Worm (Caenorhabditis elegans) whole organism, L3 larva: Measurements from ENCODE around the gene str-228.

Source experiments
- R02D3.7 ChIP-seq: fragments of 150-350 bp; optimal IDR thresholded peaks from 2 replicates; lab custom pipeline; 2014; ENCODE audit warnings: missing biosample characterization, missing genetic modification characterization
- ZK546.5 ChIP-seq: sonication (generic microtip); optimal IDR thresholded peaks from 2 replicates; lab custom pipeline; 2017; ENCODE audit warnings: missing biosample characterization, missing genetic modification characterization
- ama-1 ChIP-seq: fragments of 150-350 bp; optimal IDR thresholded peaks from 2 replicates; lab custom pipeline; 2018
- ceh-16 ChIP-seq: sonication (generic microtip); optimal IDR thresholded peaks from 2 replicates; lab custom pipeline; 2017; ENCODE audit warnings: missing biosample characterization, missing genetic modification characterization
- ceh-28 ChIP-seq: fragments of 150-350 bp; optimal IDR thresholded peaks from 2 replicates; lab custom pipeline; 2014; ENCODE audit warnings: missing biosample characterization, missing genetic modification reagents, missing genetic modification characterization
- ceh-82 ChIP-seq: fragments of 150-350 bp; optimal IDR thresholded peaks from 2 replicates; lab custom pipeline; 2014; ENCODE audit warnings: missing biosample characterization, missing genetic modification characterization
- ceh-9 ChIP-seq: sonication (generic microtip); optimal IDR thresholded peaks from 2 replicates; lab custom pipeline; 2018; ENCODE audit warnings: missing biosample characterization, missing genetic modification characterization
- egl-27 ChIP-seq: sonication (generic microtip); optimal IDR thresholded peaks from 4 replicates; lab custom pipeline; 2017; ENCODE audit warnings: missing biosample characterization, missing genetic modification reagents, missing genetic modification characterization
- egl-5 ChIP-seq: fragments of 150-350 bp; optimal IDR thresholded peaks from 2 replicates; lab custom pipeline; 2017; ENCODE audit warnings: missing biosample characterization, missing genetic modification reagents, missing genetic modification characterization, inconsistent platforms
- elt-2 ChIP-seq: sonication (generic microtip); optimal IDR thresholded peaks from 2 replicates; lab custom pipeline; 2016; ENCODE audit warnings: missing genetic modification reagents, mild to moderate bottlenecking, missing genetic modification characterization, missing compliant biosample characterization
- elt-3 ChIP-seq, 3 experiments: fragments of 150-350 bp in 1 of 3; sonication (generic microtip) in 2 of 3; optimal IDR thresholded peaks; 2 replicates in 2 of 3; 4 replicates in 1 of 3; lab custom pipeline; 2014 to 2017; ENCODE audit warnings: missing biosample characterization in 3 of 3, missing genetic modification characterization in 3 of 3
- eor-1 ChIP-seq, 2 experiments: fragments of 150-350 bp; optimal IDR thresholded peaks; 2 replicates each; lab custom pipeline; 2014 to 2018; ENCODE audit warnings: missing biosample characterization in 2 of 2, missing genetic modification characterization in 2 of 2
- fos-1 ChIP-seq: fragments of 150-350 bp; optimal IDR thresholded peaks from 2 replicates; lab custom pipeline; 2014; ENCODE audit warnings: missing biosample characterization, missing genetic modification characterization
- jun-1 ChIP-seq: fragments of 150-350 bp; optimal IDR thresholded peaks from 2 replicates; lab custom pipeline; 2014; ENCODE audit warnings: missing biosample characterization, missing genetic modification reagents, missing genetic modification characterization
- lin-39 ChIP-seq: fragments of 150-350 bp; optimal IDR thresholded peaks from 2 replicates; lab custom pipeline; 2018; ENCODE audit warnings: missing biosample characterization, missing genetic modification reagents, missing genetic modification characterization
- lsy-12 ChIP-seq: sonication (generic microtip); optimal IDR thresholded peaks from 2 replicates; lab custom pipeline; 2016; ENCODE audit warnings: mild to moderate bottlenecking, missing genetic modification characterization, missing compliant biosample characterization
- mml-1 ChIP-seq: fragments of 150-350 bp; sonication (generic microtip); optimal IDR thresholded peaks from 3 replicates; lab custom pipeline; 2014; ENCODE audit warnings: missing biosample characterization, missing genetic modification characterization
- nfya-1 ChIP-seq: sonication (generic microtip); optimal IDR thresholded peaks from 2 replicates; lab custom pipeline; 2017; ENCODE audit warnings: missing genetic modification characterization, mild to moderate bottlenecking, missing compliant biosample characterization, antibody characterized with exemption, moderate library complexity; ENCODE audit not compliant: insufficient read depth
- nhr-11 ChIP-seq: fragments of 150-350 bp; optimal IDR thresholded peaks from 2 replicates; lab custom pipeline; 2014; ENCODE audit warnings: missing biosample characterization, missing genetic modification characterization
- nhr-23 ChIP-seq: fragments of 150-350 bp; optimal IDR thresholded peaks from 2 replicates; lab custom pipeline; 2014; ENCODE audit warnings: missing biosample characterization, missing genetic modification reagents, missing genetic modification characterization
- nhr-237 ChIP-seq: fragments of 150-350 bp; optimal IDR thresholded peaks from 2 replicates; lab custom pipeline; 2014; ENCODE audit warnings: missing biosample characterization, missing genetic modification characterization
- nhr-25 ChIP-seq: sonication (generic microtip); optimal IDR thresholded peaks from 2 replicates; lab custom pipeline; 2017; ENCODE audit warnings: missing biosample characterization, missing genetic modification characterization
- nhr-67 ChIP-seq: fragments of 150-350 bp; optimal IDR thresholded peaks from 2 replicates; lab custom pipeline; 2014; ENCODE audit warnings: missing biosample characterization, missing genetic modification characterization
- nhr-77 ChIP-seq: fragments of 150-350 bp; optimal IDR thresholded peaks from 2 replicates; lab custom pipeline; 2014; ENCODE audit warnings: missing biosample characterization, missing genetic modification characterization
- pqm-1 ChIP-seq: fragments of 150-350 bp; optimal IDR thresholded peaks from 2 replicates; lab custom pipeline; 2017; ENCODE audit warnings: missing biosample characterization, missing genetic modification characterization, inconsistent platforms
- snpc-4 ChIP-seq: fragments of 150-350 bp; optimal IDR thresholded peaks from 2 replicates; lab custom pipeline; 2014; ENCODE audit warnings: missing biosample characterization, missing genetic modification characterization
- tbx-2 ChIP-seq: sonication (generic microtip); optimal IDR thresholded peaks from 2 replicates; lab custom pipeline; 2016; ENCODE audit warnings: mild to moderate bottlenecking, missing genetic modification characterization, missing compliant biosample characterization
- unc-39 ChIP-seq: sonication (generic microtip); optimal IDR thresholded peaks from 4 replicates; lab custom pipeline; 2017; ENCODE audit warnings: missing biosample characterization, missing genetic modification characterization
- unc-62 ChIP-seq: fragments of 150-350 bp; sonication (generic microtip); optimal IDR thresholded peaks from 4 replicates; lab custom pipeline; 2014; ENCODE audit warnings: missing biosample characterization, missing genetic modification reagents, missing genetic modification characterization
- zag-1 ChIP-seq: fragments of 150-350 bp; optimal IDR thresholded peaks from 2 replicates; lab custom pipeline; 2014; ENCODE audit warnings: missing biosample characterization, missing genetic modification characterization
- ztf-11 ChIP-seq: fragments of 150-350 bp; optimal IDR thresholded peaks from 2 replicates; lab custom pipeline; 2014; ENCODE audit warnings: missing biosample characterization, missing genetic modification characterization
- ztf-4 ChIP-seq: fragments of 150-350 bp; optimal IDR thresholded peaks from 2 replicates; lab custom pipeline; 2014; ENCODE audit warnings: missing biosample characterization, missing genetic modification characterization

str-228 gene

DNA sequence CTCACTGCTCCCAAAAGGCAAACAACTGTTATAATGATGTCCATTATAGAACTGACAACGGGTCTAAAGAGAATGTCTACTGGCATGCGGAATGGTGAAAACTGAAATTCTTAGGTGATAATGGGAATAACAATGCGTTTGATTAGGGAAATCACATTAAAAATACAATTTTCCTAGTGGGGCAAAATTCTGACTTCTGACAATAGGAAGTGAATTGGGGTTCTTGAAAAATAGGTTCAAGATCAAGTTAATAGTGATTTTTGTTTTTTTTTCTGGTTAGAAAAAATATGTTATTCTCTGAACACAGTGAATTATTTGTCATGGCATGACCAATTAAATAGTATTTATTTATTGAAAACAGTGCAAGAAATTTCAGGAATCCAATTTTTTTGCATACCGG is 23.1 kb upstream of the str-228 start, which contains the start of gene srbc-32:
Gene srbc-32, minus strand, starts transcription at position 101 of the 400 bp plus-strand sequence.
- TF ChIP-seq ama-1 (lab: Kevin White, UChicago) (no peak), egl-5 (tag; lab: Kevin White, UChicago) (no peak), nhr-77 (tag; lab: Kevin White, UChicago) (no peak), unc-39 (tag; lab: Kevin White, UChicago) (no peak)

DNA sequence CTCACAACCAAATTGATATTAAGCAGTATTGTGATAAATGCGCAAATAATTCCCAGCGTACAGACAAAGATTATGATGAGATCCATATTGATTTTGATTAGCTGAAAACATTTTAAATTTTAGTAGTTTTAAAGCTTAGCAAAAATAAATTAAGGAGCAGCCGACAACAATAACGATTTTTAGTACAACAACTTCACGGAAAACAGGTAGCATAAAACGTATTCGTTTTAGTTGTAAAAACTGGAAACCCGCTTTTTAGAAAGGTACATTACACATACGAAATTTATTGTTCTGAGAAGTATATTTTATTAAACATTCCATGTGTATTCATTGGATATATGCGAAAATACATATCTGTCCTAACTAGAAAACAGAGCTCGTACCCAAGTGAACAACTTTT is 19.5 kb upstream of the str-228 start, which contains the start of gene srbc-36:
Gene srbc-36, minus strand, starts transcription at position 101 of the 400 bp plus-strand sequence.
- no peak for TF ChIP-seq nhr-23 (tag; lab: Kevin White, UChicago)
- TF ChIP-seq lin-39: no peak
- no peak for TF ChIP-seq eor-1 (tag; optimal IDR thresholded peaks at IDR 0.05; lab: Kevin White, UChicago)
- no peak for TF ChIP-seq nhr-11 (tag; lab: Kevin White, UChicago)
- no peak for TF ChIP-seq ztf-11 (tag; lab: Kevin White, UChicago)
- TF ChIP-seq mml-1 (tag; lab: Kevin White, UChicago): no peak
- TF ChIP-seq nhr-237: no peak
- TF ChIP-seq ceh-16 (tag; lab: Kevin White, UChicago): no peak
- TF ChIP-seq snpc-4 (tag; lab: Kevin White, UChicago): no peak
- TF ChIP-seq zag-1 (tag; lab: Kevin White, UChicago): no peak
- TF ChIP-seq nhr-25 (tag; lab: Kevin White, UChicago): no peak
- TF ChIP-seq pqm-1 (tag; lab: Kevin White, UChicago): no peak
- TF ChIP-seq, all 47 proteins: peak for 0

ce11 chrV:3496880-3497279 is 13.1 kb upstream of the str-228 start, which contains the start of gene C07G3.15:
Gene C07G3.15, minus strand, starts transcription at chrV:3496980.
- no peak for TF ChIP-seq nfya-1 (tag; lab: Kevin White, UChicago)
- TF ChIP-seq R02D3.7 (tag; lab: Kevin White, UChicago): no peak
- no peak for TF ChIP-seq egl-27 (tag; lab: Kevin White, UChicago)
- no peak for TF ChIP-seq ama-1 (lab: Kevin White, UChicago)
- no peak for TF ChIP-seq tbx-2 (tag; lab: Kevin White, UChicago)
- no peak for TF ChIP-seq fos-1 (tag; lab: Kevin White, UChicago)
- no peak for TF ChIP-seq unc-39 (tag; lab: Kevin White, UChicago)
- TF ChIP-seq nhr-25 (tag; lab: Kevin White, UChicago): no peak
- TF ChIP-seq lsy-12 (tag; lab: Kevin White, UChicago): no peak
- TF ChIP-seq egl-5 (tag; lab: Kevin White, UChicago): no peak
- no peak for TF ChIP-seq ztf-4 (tag; lab: Kevin White, UChicago)
- no peak for TF ChIP-seq ceh-28 (tag; lab: Kevin White, UChicago)
- no peak for TF ChIP-seq ztf-11 (tag; lab: Kevin White, UChicago)
- no peak for TF ChIP-seq nhr-237
- no peak for TF ChIP-seq nhr-67 (tag; lab: Kevin White, UChicago)

ce11 chrV:3502038-3502437 is 7.9 kb upstream of the str-228 start, which contains the start of the genes C07G3.8 and C07G3.10:
Gene C07G3.8, minus strand, starts transcription at chrV:3502138.
Gene C07G3.10, plus strand, starts transcription at chrV:3502307.
- TF ChIP-seq ceh-82 (no peak), ceh-9 (no peak), nfya-1 (tag; lab: Kevin White, UChicago) (no peak), ZK546.5 (tag; lab: Kevin White, UChicago) (no peak), zag-1 (tag; lab: Kevin White, UChicago) (no peak), pqm-1 (tag; lab: Kevin White, UChicago) (no peak), snpc-4 (tag; lab: Kevin White, UChicago) (no peak), unc-62 (GFP tag; lab: Kevin White, UChicago) (no peak), nhr-11 (tag; lab: Kevin White, UChicago) (no peak), ceh-28 (tag; lab: Kevin White, UChicago) (no peak)

- TF ChIP-seq elt-3 (tag; optimal IDR thresholded peaks at IDR 0.05; lab: Kevin White, UChicago) (peak in 1 of 3 experiments; percentile 47), pqm-1 (tag; lab: Kevin White, UChicago) (peak; percentile 97), elt-2 (tag; lab: Kevin White, UChicago) (peak; percentile 98), nhr-23 (tag; lab: Kevin White, UChicago) (peak; percentile 23), ztf-11 (tag; lab: Kevin White, UChicago) (no peak), fos-1 (tag; lab: Kevin White, UChicago) (no peak), lin-39 (no peak), jun-1 (tag; lab: Kevin White, UChicago) (peak; percentile 55)
These were observed 4.2 kb upstream of the str-228 start for ce11 chrV:3505745-3506144.
